ENCODE assay signal across 1 fruit fly cellular context in the genomic region with DNA sequence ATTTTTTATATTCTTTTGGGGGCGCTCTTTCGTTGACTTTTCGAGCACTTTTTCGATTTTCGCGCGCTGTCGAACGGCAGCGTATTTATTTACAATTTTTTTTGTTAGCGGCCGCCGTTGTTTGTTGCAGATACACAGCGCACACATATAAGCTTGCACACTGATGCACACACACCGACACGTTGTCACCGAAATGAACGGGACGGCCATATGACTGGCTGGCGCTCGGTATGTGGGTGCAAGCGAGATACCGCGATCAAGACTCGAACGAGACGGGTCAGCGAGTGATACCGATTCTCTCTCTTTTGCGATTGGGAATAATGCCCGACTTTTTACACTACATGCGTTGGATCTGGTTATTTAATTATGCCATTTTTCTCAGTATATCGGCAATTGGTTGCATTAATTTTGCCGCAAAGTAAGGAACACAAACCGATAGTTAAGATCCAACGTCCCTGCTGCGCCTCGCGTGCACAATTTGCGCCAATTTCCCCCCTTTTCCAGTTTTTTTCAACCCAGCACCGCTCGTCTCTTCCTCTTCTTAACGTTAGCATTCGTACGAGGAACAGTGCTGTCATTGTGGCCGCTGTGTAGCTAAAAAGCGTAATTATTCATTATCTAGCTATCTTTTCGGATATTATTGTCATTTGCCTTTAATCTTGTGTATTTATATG.
TF ChIP-seq lines count a peak whose summit lies in the region.

TSS of gene nej (minus strand) at position 521 of the 674 bp plus-strand sequence.

TF ChIP-seq in whole organism, embryonic, 481 proteins besides CTCF, POLR2A, EP300 and RAD21 (continued from another document and continues in another):
- TF ChIP-seq nau (GFP tag; optimal IDR thresholded peaks at IDR 0.05; lab: Kevin White, UChicago): no peak
- no peak for TF ChIP-seq Max (GFP tag; optimal IDR thresholded peaks at IDR 0.05; lab: Kevin White, UChicago)
- peak; percentile 21 for TF ChIP-seq Adf1 (GFP tag; IDR thresholded peaks at IDR 0.05; lab: Robert Waterston, UW)
- TF ChIP-seq CG30403 (GFP tag; optimal IDR thresholded peaks at IDR 0.05; lab: Kevin White, UChicago): no peak
- no peak for TF ChIP-seq CG2875 (GFP tag; optimal IDR thresholded peaks at IDR 0.05; lab: Kevin White, UChicago)
- TF ChIP-seq CG8924 (tag; optimal IDR thresholded peaks at IDR 0.05; lab: Kevin White, UChicago): no peak
- TF ChIP-seq D19B (GFP tag; optimal IDR thresholded peaks at IDR 0.05; lab: Kevin White, UChicago): no peak
- TF ChIP-seq tap (tag; optimal IDR thresholded peaks at IDR 0.05; lab: Kevin White, UChicago): no peak
- no peak for TF ChIP-seq chm (GFP tag; IDR thresholded peaks at IDR 0.05; lab: Robert Waterston, UW)
- TF ChIP-seq CG17359 (tag; optimal IDR thresholded peaks at IDR 0.05; lab: Kevin White, UChicago): no peak
- TF ChIP-seq lov (optimal IDR thresholded peaks at IDR 0.05; lab: Kevin White, UChicago): no peak
- TF ChIP-seq lov (GFP tag; IDR thresholded peaks at IDR 0.05; lab: Robert Waterston, UW): no peak
- TF ChIP-seq CG8478 (optimal IDR thresholded peaks at IDR 0.05; lab: Kevin White, UChicago): peak; percentile 93
- no peak for TF ChIP-seq NC2β (GFP tag; optimal IDR thresholded peaks at IDR 0.05; lab: Kevin White, UChicago)
- no peak for TF ChIP-seq tgo (GFP tag; IDR thresholded peaks at IDR 0.05; lab: Robert Waterston, UW)
- TF ChIP-seq Sox102F (GFP tag; optimal IDR thresholded peaks at IDR 0.05; lab: Kevin White, UChicago): no peak
- TF ChIP-seq C15 (GFP tag; IDR thresholded peaks at IDR 0.05; lab: Robert Waterston, UW): no peak
- TF ChIP-seq kah (GFP tag; optimal IDR thresholded peaks at IDR 0.05; lab: Kevin White, UChicago): peak; percentile 44
- no peak for TF ChIP-seq CG18619 (GFP tag; optimal IDR thresholded peaks at IDR 0.05; lab: Kevin White, UChicago)
- no peak for TF ChIP-seq seq (GFP tag; IDR thresholded peaks at IDR 0.05; lab: Robert Waterston, UW)
- no peak for TF ChIP-seq ssp (GFP tag; IDR thresholded peaks at IDR 0.05; lab: Robert Waterston, UW)
- no peak for TF ChIP-seq CG15073 (GFP tag; optimal IDR thresholded peaks at IDR 0.05; lab: Kevin White, UChicago)
- no peak for TF ChIP-seq CG5245 (GFP tag; optimal IDR thresholded peaks at IDR 0.05; lab: Kevin White, UChicago)
- TF ChIP-seq PHDP (tag; optimal IDR thresholded peaks at IDR 0.05; lab: Kevin White, UChicago): no peak
- peak; percentile 97 for TF ChIP-seq Sry-β (GFP tag; optimal IDR thresholded peaks at IDR 0.05; lab: Kevin White, UChicago)
- TF ChIP-seq Doc3 (GFP tag; IDR thresholded peaks at IDR 0.05; lab: Robert Waterston, UW; ENCODE audit: partially characterized antibody): no peak
- TF ChIP-seq aop (GFP tag; IDR thresholded peaks at IDR 0.05; lab: Robert Waterston, UW): no peak
- TF ChIP-seq zen (tag; optimal IDR thresholded peaks at IDR 0.05; lab: Kevin White, UChicago): no peak
- TF ChIP-seq zf30C (GFP tag; optimal IDR thresholded peaks at IDR 0.05; lab: Kevin White, UChicago): no peak
- TF ChIP-seq CG7786 (GFP tag; optimal IDR thresholded peaks at IDR 0.05; lab: Kevin White, UChicago): no peak
- TF ChIP-seq gfzf (GFP tag; optimal IDR thresholded peaks at IDR 0.05; lab: Kevin White, UChicago): no peak
- TF ChIP-seq CG1603 (tag; optimal IDR thresholded peaks at IDR 0.05; lab: Kevin White, UChicago): no peak
- peak; percentile 7 for TF ChIP-seq ewg (GFP tag; optimal IDR thresholded peaks at IDR 0.05; lab: Kevin White, UChicago)
- TF ChIP-seq fd102C (GFP tag; optimal IDR thresholded peaks at IDR 0.05; lab: Kevin White, UChicago): no peak
- no peak for TF ChIP-seq ttk (GFP tag; IDR thresholded peaks at IDR 0.05; lab: Robert Waterston, UW)
- no peak for TF ChIP-seq GATAe (GFP tag; conservative IDR thresholded peaks at IDR 0.05; lab: Robert Waterston, UW)
- no peak for TF ChIP-seq peb (GFP tag; IDR thresholded peaks at IDR 0.05; lab: Robert Waterston, UW)
- no peak for TF ChIP-seq sug (tag; optimal IDR thresholded peaks at IDR 0.05; lab: Kevin White, UChicago)
- no peak for TF ChIP-seq Hmx (GFP tag; optimal IDR thresholded peaks at IDR 0.05; lab: Kevin White, UChicago)
- no peak for TF ChIP-seq CG10565 (GFP tag; optimal IDR thresholded peaks at IDR 0.05; lab: Kevin White, UChicago)
- TF ChIP-seq ac (GFP tag; optimal IDR thresholded peaks at IDR 0.05; lab: Kevin White, UChicago): no peak
- no peak for TF ChIP-seq sr (GFP tag; IDR thresholded peaks at IDR 0.05; lab: Robert Waterston, UW)
- TF ChIP-seq Rfx (GFP tag; IDR thresholded peaks at IDR 0.05; lab: Robert Waterston, UW): peak; percentile 17; the same call in 1 of the 2 replicates
- no peak for TF ChIP-seq CG16815 (GFP tag; optimal IDR thresholded peaks at IDR 0.05; lab: Kevin White, UChicago)
- no peak for TF ChIP-seq prd (optimal IDR thresholded peaks at IDR 0.05; lab: Kevin White, UChicago)
- TF ChIP-seq prd (GFP tag; IDR thresholded peaks at IDR 0.05; lab: Robert Waterston, UW): no peak
- no peak for TF ChIP-seq CG18476 (GFP tag; optimal IDR thresholded peaks at IDR 0.05; lab: Kevin White, UChicago)
- no peak for TF ChIP-seq CG7987 (GFP tag; optimal IDR thresholded peaks at IDR 0.05; lab: Kevin White, UChicago)
- TF ChIP-seq CG11247 (GFP tag; IDR thresholded peaks at IDR 0.05; lab: Robert Waterston, UW): no peak
- no peak for TF ChIP-seq CG15696 (tag; optimal IDR thresholded peaks at IDR 0.05; lab: Kevin White, UChicago)
- TF ChIP-seq abd-A (tag; optimal IDR thresholded peaks at IDR 0.05; lab: Kevin White, UChicago): no peak
- TF ChIP-seq CG33557 (GFP tag; optimal IDR thresholded peaks at IDR 0.05; lab: Kevin White, UChicago): no peak
- no peak for TF ChIP-seq Xbp1 (GFP tag; optimal IDR thresholded peaks at IDR 0.05; lab: Kevin White, UChicago)
- no peak for TF ChIP-seq CG6854 (GFP tag; optimal IDR thresholded peaks at IDR 0.05; lab: Kevin White, UChicago)
- TF ChIP-seq CG10543 (GFP tag; optimal IDR thresholded peaks at IDR 0.05; lab: Kevin White, UChicago): no peak
- no peak for TF ChIP-seq ems (GFP tag; optimal IDR thresholded peaks at IDR 0.05; lab: Kevin White, UChicago)
- TF ChIP-seq Fer3 (tag; optimal IDR thresholded peaks at IDR 0.05; lab: Kevin White, UChicago): no peak
- TF ChIP-seq CG14667 (GFP tag; IDR thresholded peaks at IDR 0.05; lab: Robert Waterston, UW): no peak
- TF ChIP-seq mam (GFP tag; optimal IDR thresholded peaks at IDR 0.05; lab: Kevin White, UChicago): no peak
- no peak for TF ChIP-seq NFAT (GFP tag; IDR thresholded peaks at IDR 0.05; lab: Robert Waterston, UW)
- TF ChIP-seq cato (GFP tag; optimal IDR thresholded peaks at IDR 0.05; lab: Kevin White, UChicago; ENCODE audit: borderline replicate concordance): no peak
- no peak for TF ChIP-seq CG15011 (GFP tag; optimal IDR thresholded peaks at IDR 0.05; lab: Kevin White, UChicago)
- peak; percentile 8; the same call in 1 of the 3 replicates for TF ChIP-seq CG2199 (GFP tag; IDR thresholded peaks at IDR 0.05; lab: Robert Waterston, UW)
- TF ChIP-seq bcd (GFP tag; optimal IDR thresholded peaks at IDR 0.05; lab: Kevin White, UChicago): no peak
- no peak for TF ChIP-seq CG1233 (GFP tag; optimal IDR thresholded peaks at IDR 0.05; lab: Kevin White, UChicago)
- no peak for TF ChIP-seq CG17802 (tag; optimal IDR thresholded peaks at IDR 0.05; lab: Kevin White, UChicago)
- no peak for TF ChIP-seq Jarid2 (GFP tag; optimal IDR thresholded peaks at IDR 0.05; lab: Kevin White, UChicago)
- peak; percentile 36 for TF ChIP-seq CG11504 (tag; optimal IDR thresholded peaks at IDR 0.05; lab: Kevin White, UChicago)
- TF ChIP-seq p53 (GFP tag; optimal IDR thresholded peaks at IDR 0.05; lab: Kevin White, UChicago): no peak
- no peak for TF ChIP-seq Dbx (GFP tag; IDR thresholded peaks at IDR 0.05; lab: Robert Waterston, UW)
- TF ChIP-seq CG14860 (GFP tag; IDR thresholded peaks at IDR 0.05; lab: Robert Waterston, UW; ENCODE audit: partially characterized antibody): no peak
- TF ChIP-seq CG6272 (GFP tag; IDR thresholded peaks at IDR 0.05; lab: Robert Waterston, UW): no peak
- TF ChIP-seq ro (GFP tag; IDR thresholded peaks at IDR 0.05; lab: Robert Waterston, UW): no peak
- TF ChIP-seq br (optimal IDR thresholded peaks at IDR 0.05; lab: Kevin White, UChicago): no peak
- TF ChIP-seq CG13424 (tag; optimal IDR thresholded peaks at IDR 0.05; lab: Kevin White, UChicago): no peak
- TF ChIP-seq al (GFP tag; IDR thresholded peaks at IDR 0.05; lab: Robert Waterston, UW): no peak
- no peak for TF ChIP-seq Abd-B (GFP tag; optimal IDR thresholded peaks at IDR 0.05; lab: Kevin White, UChicago)
- TF ChIP-seq CG8290 (GFP tag; optimal IDR thresholded peaks at IDR 0.05; lab: Kevin White, UChicago): no peak
- peak in 1 of 2 experiments; percentile 54 for TF ChIP-seq CG8290 (tag; optimal IDR thresholded peaks at IDR 0.05; lab: Kevin White, UChicago)
- no peak for TF ChIP-seq Ravus (GFP tag; IDR thresholded peaks at IDR 0.05; lab: Robert Waterston, UW)
- TF ChIP-seq gcm2 (GFP tag; optimal IDR thresholded peaks at IDR 0.05; lab: Kevin White, UChicago): no peak
- peak; percentile 2 for TF ChIP-seq HmgD (GFP tag; optimal IDR thresholded peaks at IDR 0.05; lab: Kevin White, UChicago)
- no peak for TF ChIP-seq pros (GFP tag; optimal IDR thresholded peaks at IDR 0.05; lab: Kevin White, UChicago)
- TF ChIP-seq Scr (GFP tag; IDR thresholded peaks at IDR 0.05; lab: Robert Waterston, UW; ENCODE audit: partially characterized antibody): no peak
- TF ChIP-seq onecut (GFP tag; IDR thresholded peaks at IDR 0.05; lab: Robert Waterston, UW): no peak
- TF ChIP-seq Nf-YC (tag; optimal IDR thresholded peaks at IDR 0.05; lab: Kevin White, UChicago): peak; percentile 65
- TF ChIP-seq esg (GFP tag; conservative IDR thresholded peaks at IDR 0.05; lab: Robert Waterston, UW): no peak
- no peak for TF ChIP-seq CG32532 (GFP tag; IDR thresholded peaks at IDR 0.05; lab: Robert Waterston, UW)
- TF ChIP-seq vnd (GFP tag; IDR thresholded peaks at IDR 0.05; lab: Robert Waterston, UW; ENCODE audit: partially characterized antibody): no peak
- TF ChIP-seq tio (GFP tag; optimal IDR thresholded peaks at IDR 0.05; lab: Kevin White, UChicago): no peak
- no peak for TF ChIP-seq sima (GFP tag; optimal IDR thresholded peaks at IDR 0.05; lab: Kevin White, UChicago)
- TF ChIP-seq CG8089 (GFP tag; optimal IDR thresholded peaks at IDR 0.05; lab: Kevin White, UChicago): no peak
- no peak for TF ChIP-seq slou (GFP tag; optimal IDR thresholded peaks at IDR 0.05; lab: Kevin White, UChicago)
- no peak for TF ChIP-seq Ets65A (GFP tag; lab: Kevin White, UChicago)
- TF ChIP-seq CG6254 (GFP tag; optimal IDR thresholded peaks at IDR 0.05; lab: Kevin White, UChicago): no peak
- no peak for TF ChIP-seq ci (GFP tag; IDR thresholded peaks at IDR 0.05; lab: Robert Waterston, UW)
- no peak for TF ChIP-seq CG1647 (GFP tag; optimal IDR thresholded peaks at IDR 0.05; lab: Kevin White, UChicago)
- no peak for TF ChIP-seq ham (GFP tag; IDR thresholded peaks at IDR 0.05; lab: Robert Waterston, UW)
- no peak for TF ChIP-seq CG1529 (GFP tag; optimal IDR thresholded peaks at IDR 0.05; lab: Kevin White, UChicago)
- no peak for TF ChIP-seq NC2α (GFP tag; optimal IDR thresholded peaks at IDR 0.05; lab: Kevin White, UChicago)
- no peak for TF ChIP-seq Hsf (GFP tag; optimal IDR thresholded peaks at IDR 0.05; lab: Kevin White, UChicago)
- no peak for TF ChIP-seq kay (GFP tag; optimal IDR thresholded peaks at IDR 0.05; lab: Kevin White, UChicago)
- peak; percentile 49 for TF ChIP-seq HLHmδ (GFP tag; optimal IDR thresholded peaks at IDR 0.05; lab: Kevin White, UChicago)
- no peak for TF ChIP-seq ranshi (GFP tag; IDR thresholded peaks at IDR 0.05; lab: Robert Waterston, UW)
- TF ChIP-seq tup (GFP tag; optimal IDR thresholded peaks at IDR 0.05; lab: Kevin White, UChicago): no peak
- no peak for TF ChIP-seq Oaz (GFP tag; IDR thresholded peaks at IDR 0.05; lab: Robert Waterston, UW)
- TF ChIP-seq en (GFP tag; optimal IDR thresholded peaks at IDR 0.05; lab: Kevin White, UChicago): no peak
- no peak for TF ChIP-seq lola (GFP tag; optimal IDR thresholded peaks at IDR 0.05; lab: Kevin White, UChicago)
- no peak for TF ChIP-seq sisA (GFP tag; IDR thresholded peaks at IDR 0.05; lab: Robert Waterston, UW)
- no peak for TF ChIP-seq HLH54F (GFP tag; optimal IDR thresholded peaks at IDR 0.05; lab: Kevin White, UChicago)
- no peak for TF ChIP-seq CG33213 (GFP tag; optimal IDR thresholded peaks at IDR 0.05; lab: Kevin White, UChicago)
- TF ChIP-seq chinmo (GFP tag; IDR thresholded peaks at IDR 0.05; lab: Robert Waterston, UW; ENCODE audit: partially characterized antibody): peak; percentile 94; the same call in 2 of the 4 replicates
- peak; percentile 93 for TF ChIP-seq CG10321 (GFP tag; IDR thresholded peaks at IDR 0.05; lab: Robert Waterston, UW)
- TF ChIP-seq CHES-1-like (GFP tag; optimal IDR thresholded peaks at IDR 0.05; lab: Kevin White, UChicago): no peak
- no peak for TF ChIP-seq Dp (GFP tag; optimal IDR thresholded peaks at IDR 0.05; lab: Kevin White, UChicago)
- TF ChIP-seq Sin3A (optimal IDR thresholded peaks at IDR 0.05; lab: Kevin White, UChicago): no peak
- TF ChIP-seq Deaf1 (tag; optimal IDR thresholded peaks at IDR 0.05; lab: Kevin White, UChicago): peak; percentile 32
- peak; percentile 71; the same call in 1 of the 3 replicates for TF ChIP-seq CG6175 (GFP tag; IDR thresholded peaks at IDR 0.05; lab: Robert Waterston, UW)
- TF ChIP-seq CG10431 (GFP tag; optimal IDR thresholded peaks at IDR 0.05; lab: Kevin White, UChicago): no peak
- TF ChIP-seq CG6791 (GFP tag; IDR thresholded peaks at IDR 0.05; lab: Robert Waterston, UW; ENCODE audit: partially characterized antibody): no peak
- TF ChIP-seq ATbp (GFP tag; optimal IDR thresholded peaks at IDR 0.05; lab: Kevin White, UChicago): no peak
- TF ChIP-seq MESR4 (GFP tag; optimal IDR thresholded peaks at IDR 0.05; lab: Kevin White, UChicago): peak; percentile 68
- TF ChIP-seq hth (optimal IDR thresholded peaks at IDR 0.05; lab: Kevin White, UChicago): no peak
- no peak for TF ChIP-seq wor (GFP tag; IDR thresholded peaks at IDR 0.05; lab: Robert Waterston, UW)
- TF ChIP-seq CG11085 (GFP tag; IDR thresholded peaks at IDR 0.05; lab: Robert Waterston, UW): no peak
- no peak for TF ChIP-seq gcm (GFP tag; optimal IDR thresholded peaks at IDR 0.05; lab: Kevin White, UChicago)
- no peak for TF ChIP-seq NK7.1 (GFP tag; optimal IDR thresholded peaks at IDR 0.05; lab: Kevin White, UChicago)
- no peak for TF ChIP-seq CG12071 (GFP tag; optimal IDR thresholded peaks at IDR 0.05; lab: Kevin White, UChicago)
- TF ChIP-seq CG9876 (GFP tag; optimal IDR thresholded peaks at IDR 0.05; lab: Kevin White, UChicago): no peak
- no peak for TF ChIP-seq D19A (tag; optimal IDR thresholded peaks at IDR 0.05; lab: Kevin White, UChicago)
- TF ChIP-seq psq (GFP tag; optimal IDR thresholded peaks at IDR 0.05; lab: Kevin White, UChicago): no peak
